Fruit fly (Drosophila melanogaster) Kc167 (cell line): ENCODE measurements around the gene CG13671.

ENCODE experiments used
- Myc ChIP-seq: fragments of >200 bp; optimal IDR thresholded peaks from 2 replicates; lab custom pipeline; 2017; ENCODE audit warnings: missing external identifiers
- h ChIP-seq: fragments of >200 bp; optimal IDR thresholded peaks from 3 replicates; lab custom pipeline; 2018; ENCODE audit warnings: missing external identifiers
- psq ChIP-seq: fragments of >200 bp; optimal IDR thresholded peaks from 2 replicates; lab custom pipeline; 2017; ENCODE audit warnings: missing external identifiers
- ttk ChIP-seq: sonication (Bioruptor generic); optimal IDR thresholded peaks from 2 replicates; lab custom pipeline; 2017; ENCODE audit warnings: missing external identifiers

dm6 chr3L:8347346-8347745, 47.5 kb downstream of the CG13671 start:
- TF ChIP-seq psq (lab: Kevin White, UChicago) (no peak), ttk (lab: Kevin White, UChicago) (no peak), h (lab: Kevin White, UChicago) (no peak), Myc (lab: Kevin White, UChicago) (no peak)
